Worm (Caenorhabditis elegans) whole organism, L4 larva: ENCODE results near the gene C04G6.2.

Source experiments
- F37D6.2 ChIP-seq: sonication (generic microtip); optimal IDR thresholded peaks from 2 replicates; lab custom pipeline; 2016; ENCODE audit warnings: mild to moderate bottlenecking, missing genetic modification characterization, missing compliant biosample characterization
- R02D3.7 ChIP-seq: fragments of 150-350 bp; sonication (generic microtip); optimal IDR thresholded peaks from 3 replicates; lab custom pipeline; 2014; ENCODE audit warnings: missing biosample characterization, missing genetic modification characterization
- ceh-32 ChIP-seq: sonication (generic microtip); optimal IDR thresholded peaks from 2 replicates; lab custom pipeline; 2016; ENCODE audit warnings: mild to moderate bottlenecking, missing genetic modification characterization, missing compliant biosample characterization; ENCODE audit not compliant: poor library complexity
- ces-1 ChIP-seq: fragments of 150-350 bp; sonication (generic microtip); optimal IDR thresholded peaks from 4 replicates; lab custom pipeline; 2014; ENCODE audit warnings: missing biosample characterization, missing genetic modification reagents, missing genetic modification characterization
- ctbp-1 ChIP-seq: fragments of 200-800 bp; sonication (Bioruptor generic); IDR thresholded peaks from 2 replicates; pipeline ENCODE4 v1.3.6; 2022; ENCODE audit warnings: missing genetic modification reagents, missing genetic modification characterization, missing compliant biosample characterization
- daf-16 ChIP-seq, 3 experiments: sonication (generic microtip); optimal IDR thresholded peaks; 2 replicates each; lab custom pipeline; 2016 to 2017; ENCODE audit warnings: missing genetic modification characterization in 3 of 3, missing genetic modification reagents in 3 of 3, mild to moderate bottlenecking in 2 of 3, missing compliant biosample characterization in 2 of 3, missing biosample characterization in 1 of 3, moderate library complexity in 1 of 3
- dmd-6 ChIP-seq: fragments of 200-800 bp; sonication (Bioruptor generic); IDR thresholded peaks from 2 replicates; pipeline ENCODE4 v1.3.6; 2022; ENCODE audit warnings: missing genetic modification reagents, missing genetic modification characterization, missing compliant biosample characterization
- dmd-8 ChIP-seq: fragments of 200-800 bp; sonication (Bioruptor generic); IDR thresholded peaks from 2 replicates; pipeline ENCODE4 v1.3.6; 2022; ENCODE audit warnings: missing genetic modification characterization, missing compliant biosample characterization
- dmd-9 ChIP-seq: fragments of 200-800 bp; sonication (Bioruptor generic); IDR thresholded peaks from 2 replicates; pipeline ENCODE4 v1.3.6; 2022; ENCODE audit warnings: missing genetic modification reagents, missing genetic modification characterization, missing compliant biosample characterization
- dpl-1 ChIP-seq: fragments of 150-350 bp; optimal IDR thresholded peaks from 2 replicates; lab custom pipeline; 2014; ENCODE audit warnings: missing biosample characterization, missing genetic modification reagents, missing genetic modification characterization
- dve-1 ChIP-seq: sonication (generic microtip); optimal IDR thresholded peaks from 2 replicates; lab custom pipeline; 2017; ENCODE audit warnings: antibody characterized with exemption, mild to moderate bottlenecking, missing genetic modification characterization, missing compliant biosample characterization; ENCODE audit not compliant: insufficient read depth
- egl-43 ChIP-seq: fragments of 200-800 bp; sonication (Bioruptor generic); IDR thresholded peaks from 2 replicates; pipeline ENCODE4 v1.3.6; 2022; ENCODE audit warnings: missing genetic modification reagents, missing genetic modification characterization, missing compliant biosample characterization
- fkh-10 ChIP-seq: fragments of 150-350 bp; optimal IDR thresholded peaks from 2 replicates; lab custom pipeline; 2014; ENCODE audit warnings: missing biosample characterization, missing genetic modification reagents, missing genetic modification characterization
- hlh-11 ChIP-seq: fragments of 200-800 bp; sonication (Bioruptor generic); optimal IDR thresholded peaks from 2 replicates; lab custom pipeline; 2018; ENCODE audit warnings: mild to moderate bottlenecking, missing genetic modification characterization, missing compliant biosample characterization
- hlh-30 ChIP-seq: sonication (generic microtip); optimal IDR thresholded peaks from 2 replicates; lab custom pipeline; 2017; ENCODE audit warnings: antibody characterized with exemption, mild to moderate bottlenecking, missing genetic modification characterization, missing compliant biosample characterization; ENCODE audit not compliant: insufficient read depth
- hmg-1.1 ChIP-seq: fragments of 200-800 bp; sonication (Bioruptor generic); IDR thresholded peaks from 2 replicates; pipeline ENCODE4 v1.3.6; 2022; ENCODE audit warnings: missing genetic modification reagents, missing genetic modification characterization, missing compliant biosample characterization
- lin-1 ChIP-seq: fragments of 200-800 bp; sonication (Bioruptor generic); IDR thresholded peaks from 2 replicates; pipeline ENCODE4 v1.3.6; 2022; ENCODE audit warnings: missing genetic modification reagents, missing genetic modification characterization, missing compliant biosample characterization
- lin-13 ChIP-seq: fragments of 150-350 bp; optimal IDR thresholded peaks from 2 replicates; lab custom pipeline; 2014; ENCODE audit warnings: missing biosample characterization, missing genetic modification reagents, missing genetic modification characterization
- lin-29 ChIP-seq: fragments of 200-800 bp; sonication (Bioruptor generic); IDR thresholded peaks from 2 replicates; pipeline ENCODE4 v1.3.6; 2022; ENCODE audit warnings: missing genetic modification reagents, missing genetic modification characterization, missing compliant biosample characterization
- lsy-2 ChIP-seq, 2 experiments: fragments of 150-350 bp in 1 of 2; sonication (generic microtip) in 1 of 2; optimal IDR thresholded peaks; 2 replicates each; lab custom pipeline; 2014 to 2017; ENCODE audit warnings: missing biosample characterization in 2 of 2, missing genetic modification characterization in 2 of 2
- mdl-1 ChIP-seq, 2 experiments: fragments of 150-350 bp in 1 of 2; sonication (generic microtip) in 1 of 2; optimal IDR thresholded peaks; 2 replicates each; lab custom pipeline; 2014 to 2017; ENCODE audit warnings: missing biosample characterization in 2 of 2, missing genetic modification characterization in 2 of 2
- mep-1 ChIP-seq: fragments of 150-350 bp; sonication (generic microtip); optimal IDR thresholded peaks from 3 replicates; lab custom pipeline; 2014; ENCODE audit warnings: missing biosample characterization, missing genetic modification characterization
- mes-2 ChIP-seq: sonication (generic microtip); optimal IDR thresholded peaks from 2 replicates; lab custom pipeline; 2016; ENCODE audit warnings: missing genotype, mild to moderate bottlenecking, missing genetic modification characterization, missing compliant biosample characterization; ENCODE audit not compliant: poor library complexity, severe bottlenecking
- mxl-3 ChIP-seq: fragments of 200-800 bp; sonication (Bioruptor generic); optimal IDR thresholded peaks from 2 replicates; lab custom pipeline; 2018; ENCODE audit warnings: mild to moderate bottlenecking, missing genetic modification characterization, missing compliant biosample characterization
- nhr-10 ChIP-seq: fragments of 150-350 bp; optimal IDR thresholded peaks from 2 replicates; lab custom pipeline; 2014; ENCODE audit warnings: missing biosample characterization, missing genetic modification characterization
- nhr-11 ChIP-seq: fragments of 150-350 bp; optimal IDR thresholded peaks from 2 replicates; lab custom pipeline; 2014; ENCODE audit warnings: missing biosample characterization, missing genetic modification characterization
- nhr-237 ChIP-seq: sonication (generic microtip); optimal IDR thresholded peaks from 2 replicates; lab custom pipeline; 2017; ENCODE audit warnings: missing biosample characterization, missing genetic modification characterization
- nhr-28 ChIP-seq: fragments of 150-350 bp; optimal IDR thresholded peaks from 2 replicates; lab custom pipeline; 2014; ENCODE audit warnings: missing biosample characterization, missing genetic modification characterization
- nhr-48 ChIP-seq: sonication (generic microtip); optimal IDR thresholded peaks from 2 replicates; lab custom pipeline; 2016; ENCODE audit warnings: mild to moderate bottlenecking, missing genetic modification characterization, missing compliant biosample characterization
- nhr-6 ChIP-seq: fragments of 150-350 bp; optimal IDR thresholded peaks from 2 replicates; lab custom pipeline; 2014; ENCODE audit warnings: missing biosample characterization, missing genetic modification characterization
- nhr-76 ChIP-seq: fragments of 150-350 bp; optimal IDR thresholded peaks from 2 replicates; lab custom pipeline; 2014; ENCODE audit warnings: missing biosample characterization, missing genetic modification characterization
- pha-4 ChIP-seq, 2 experiments: fragments of 150-350 bp in 1 of 2; fragments of 200-800 bp in 1 of 2; sonication (Bioruptor generic) in 1 of 2; IDR thresholded peaks in 1 of 2; optimal IDR thresholded peaks in 1 of 2; 2 replicates each; pipeline versions ENCODE4 v1.3.6 to Lab custom; 2014 to 2022; ENCODE audit warnings: missing genetic modification characterization in 2 of 2, missing genetic modification reagents in 2 of 2, missing biosample characterization in 1 of 2, missing compliant biosample characterization in 1 of 2
- pqm-1 ChIP-seq: sonication (generic microtip); optimal IDR thresholded peaks from 2 replicates; lab custom pipeline; 2017; ENCODE audit warnings: missing biosample characterization, missing genetic modification characterization
- rbr-2 ChIP-seq: sonication (generic microtip); optimal IDR thresholded peaks from 2 replicates; lab custom pipeline; 2016; ENCODE audit warnings: missing genotype, missing genetic modification characterization, missing compliant biosample characterization
- spr-1 ChIP-seq: sonication (generic microtip); optimal IDR thresholded peaks from 2 replicates; lab custom pipeline; 2016; ENCODE audit warnings: mild to moderate bottlenecking, missing genetic modification characterization, missing compliant biosample characterization
- tra-1 ChIP-seq: fragments of 200-800 bp; sonication (Bioruptor generic); IDR thresholded peaks from 2 replicates; pipeline ENCODE4 v1.3.6; 2022; ENCODE audit warnings: missing genetic modification reagents, missing genetic modification characterization, missing compliant biosample characterization
- unc-62 ChIP-seq, 3 experiments: fragments of 150-350 bp in 1 of 3; sonication (generic microtip); optimal IDR thresholded peaks in 2 of 3; peaks in 1 of 3; 1 replicate in 1 of 3; 2 replicates in 2 of 3; lab custom pipeline; 2014 to 2017; ENCODE audit warnings: missing biosample characterization in 3 of 3, missing genetic modification characterization in 3 of 3, missing genetic modification reagents in 3 of 3, missing genotype in 1 of 3
- zip-11 ChIP-seq: fragments of 200-800 bp; sonication (Bioruptor generic); IDR thresholded peaks from 2 replicates; pipeline ENCODE4 v1.3.6; 2022; ENCODE audit warnings: missing genetic modification characterization, missing compliant biosample characterization

C04G6.2 gene

ce11 chrII:5092362-5093281 is at the start of gene C04G6.2:
TSS of gene C04G6.2 (plus strand) at chrII:5093231.
- TF ChIP-seq hmg-1.1 (GFP tag; lab: Robert Waterston, UW) (0 out of 2 replicates have a peak, but pooled peaks have one; percentile 38), F37D6.2 (no peak), dve-1 (tag; lab: Kevin White, UChicago) (peak; percentile 59), hlh-11 (peak; percentile 75), ctbp-1 (GFP tag; lab: Robert Waterston, UW) (0 out of 2 replicates have a peak, but pooled peaks have one; percentile 12), mxl-3 (GFP tag; lab: Kevin White, UChicago) (peak; percentile 36), nhr-48 (peak; percentile 16), tra-1 (0 out of 2 replicates have a peak, but pooled peaks have one; percentile 5), ceh-32 (tag; lab: Kevin White, UChicago) (no peak), lsy-2 (tag; optimal IDR thresholded peaks at IDR 0.05; lab: Kevin White, UChicago) (peak in 1 of 2 experiments; percentile 17), pqm-1 (tag; lab: Kevin White, UChicago) (peak; percentile 64), dmd-6 (peak; percentile 30; the same call in 1 of the 2 replicates), hlh-30 (tag; lab: Kevin White, UChicago) (peak; percentile 80), lin-29 (GFP tag; lab: Robert Waterston, UW) (no peak), rbr-2 (tag; lab: Kevin White, UChicago) (peak; percentile 40), egl-43 (no peak), dpl-1 (GFP tag; lab: Kevin White, UChicago) (peak; percentile 7), nhr-237 (tag; lab: Kevin White, UChicago) (no peak), nhr-11 (peak; percentile 71), mdl-1 (tag; optimal IDR thresholded peaks at IDR 0.05; lab: Kevin White, UChicago) (peak; percentile 18 to 67), pha-4 (GFP tag; IDR thresholded peaks at IDR 0.05; lab: Robert Waterston, UW) (no peak), pha-4 (tag; optimal IDR thresholded peaks at IDR 0.05; lab: Kevin White, UChicago) (peak; percentile 34), nhr-10 (tag; lab: Kevin White, UChicago) (no peak), unc-62 (GFP tag; optimal IDR thresholded peaks at IDR 0.05 in 1 of 2; lab: Kevin White, UChicago) (peak in 1 of 2 experiments; percentile 45), unc-62 (tag; optimal IDR thresholded peaks at IDR 0.05; lab: Kevin White, UChicago) (no peak), nhr-28 (peak; percentile 30), nhr-6 (tag; lab: Kevin White, UChicago) (peak; percentile 49), daf-16 (GFP tag; optimal IDR thresholded peaks at IDR 0.05; lab: Kevin White, UChicago) (peak in 1 of 2 experiments; percentile 3), daf-16 (tag; optimal IDR thresholded peaks at IDR 0.05; lab: Kevin White, UChicago) (peak; percentile 81), mep-1 (tag; lab: Kevin White, UChicago) (peak; percentile 47), spr-1 (tag; lab: Kevin White, UChicago) (no peak), mes-2 (tag; lab: Kevin White, UChicago) (peak; percentile 71), lin-1 (GFP tag; lab: Robert Waterston, UW) (0 out of 2 replicates have a peak, but pooled peaks have one; percentile 10), zip-11 (no peak), nhr-76 (tag; lab: Kevin White, UChicago) (no peak)

ce11 chrII:5046209-5047200 is 46.5 kb upstream of the C04G6.2 start:
- TF ChIP-seq unc-62 (GFP tag; optimal IDR thresholded peaks at IDR 0.05 in 1 of 2; lab: Kevin White, UChicago) = peak in 1 of 2 experiments; percentile 81
- TF ChIP-seq unc-62 (tag; optimal IDR thresholded peaks at IDR 0.05; lab: Kevin White, UChicago) = no peak
- TF ChIP-seq ces-1 (GFP tag; lab: Kevin White, UChicago) = peak; percentile 57
- peak; percentile 51 for TF ChIP-seq hlh-30 (tag; lab: Kevin White, UChicago)
- TF ChIP-seq lin-13 (GFP tag; lab: Kevin White, UChicago) = no peak
- TF ChIP-seq R02D3.7 (tag; lab: Kevin White, UChicago) = no peak
- TF ChIP-seq nhr-28 = no peak
- no peak for TF ChIP-seq dmd-9 (GFP tag; lab: Robert Waterston, UW)
- TF ChIP-seq lin-29 (GFP tag; lab: Robert Waterston, UW) = no peak
- TF ChIP-seq mdl-1 (tag; optimal IDR thresholded peaks at IDR 0.05; lab: Kevin White, UChicago) = peak in 1 of 2 experiments; percentile 18
- no peak for TF ChIP-seq nhr-10 (tag; lab: Kevin White, UChicago)
- no peak for TF ChIP-seq dmd-8 (GFP tag; lab: Robert Waterston, UW)
- TF ChIP-seq fkh-10 (GFP tag; lab: Kevin White, UChicago) = peak; percentile 77
- TF ChIP-seq lsy-2 (tag; optimal IDR thresholded peaks at IDR 0.05; lab: Kevin White, UChicago) = peak in 1 of 2 experiments; percentile 22
